Worm (Caenorhabditis elegans) whole organism, young adult: ENCODE data around the gene F38A1.9.

ENCODE experiments used
- C17E4.6 ChIP-seq: fragments of 200-800 bp; sonication (Bioruptor generic); IDR thresholded peaks from 2 replicates; pipeline ENCODE4 v1.3.6; 2022; ENCODE audit warnings: missing genetic modification reagents, missing genetic modification characterization, missing compliant biosample characterization
- F33H1.4 ChIP-seq: fragments of 200-800 bp; sonication (Bioruptor generic); IDR thresholded peaks from 2 replicates; pipeline ENCODE4 v1.3.6; 2022; ENCODE audit warnings: missing genetic modification reagents, missing genetic modification characterization, missing compliant biosample characterization
- T26A5.8 ChIP-seq: sonication (generic microtip); optimal IDR thresholded peaks from 2 replicates; lab custom pipeline; 2016; ENCODE audit warnings: missing genetic modification characterization, missing compliant biosample characterization
- ama-1 ChIP-seq, 3 experiments: fragments of 150-350 bp in 1 of 3; sonication (generic microtip) in 2 of 3; optimal IDR thresholded peaks; 2 replicates each; lab custom pipeline; 2014 to 2018; ENCODE audit warnings: missing biosample characterization in 2 of 3, missing genetic modification characterization in 2 of 3, missing genetic modification reagents in 2 of 3
- ceh-100 ChIP-seq: fragments of 200-800 bp; sonication (Bioruptor generic); IDR thresholded peaks from 2 replicates; pipeline ENCODE4 v1.3.6; 2022; ENCODE audit warnings: missing genetic modification reagents, missing genetic modification characterization, missing compliant biosample characterization
- egrh-3 ChIP-seq: fragments of 200-800 bp; sonication (Bioruptor generic); IDR thresholded peaks from 2 replicates; pipeline ENCODE4 v1.3.6; 2022; ENCODE audit warnings: missing genetic modification reagents, missing genetic modification characterization, missing compliant biosample characterization
- ets-4 ChIP-seq: fragments of 200-800 bp; sonication (Bioruptor generic); optimal IDR thresholded peaks from 2 replicates; lab custom pipeline; 2018; ENCODE audit warnings: mild to moderate bottlenecking, missing genetic modification characterization, missing compliant biosample characterization
- lsl-1 ChIP-seq: fragments of 200-800 bp; sonication (Bioruptor generic); optimal IDR thresholded peaks from 2 replicates; lab custom pipeline; 2018; ENCODE audit warnings: mild to moderate bottlenecking, missing genetic modification characterization, moderate library complexity, missing compliant biosample characterization
- nhr-90 ChIP-seq: sonication (generic microtip); optimal IDR thresholded peaks from 2 replicates; lab custom pipeline; 2016; ENCODE audit warnings: missing genotype, mild to moderate bottlenecking, missing genetic modification characterization, missing compliant biosample characterization
- unc-62 ChIP-seq: fragments of 150-350 bp; optimal IDR thresholded peaks from 2 replicates; lab custom pipeline; 2014; ENCODE audit warnings: missing biosample characterization, missing genetic modification reagents, missing genetic modification characterization

ce11 chrIV:1239686-1240085 lies 5.5 kb downstream of the F38A1.9 start, which contains the start of gene F38A1.8:
- no peak for TF ChIP-seq ceh-100 (GFP tag; lab: Robert Waterston, UW)
- no peak for TF ChIP-seq C17E4.6 (GFP tag; lab: Robert Waterston, UW)
- no peak for TF ChIP-seq ets-4
- no peak for TF ChIP-seq F33H1.4 (GFP tag; lab: Robert Waterston, UW)
- no peak for TF ChIP-seq ama-1 (optimal IDR thresholded peaks at IDR 0.05; lab: Kevin White, UChicago)
- no peak for TF ChIP-seq ama-1 (GFP tag; optimal IDR thresholded peaks at IDR 0.05; lab: Kevin White, UChicago)
- no peak for TF ChIP-seq nhr-90 (tag; lab: Kevin White, UChicago)
- TF ChIP-seq egrh-3 (GFP tag; lab: Robert Waterston, UW): no peak
- no peak for TF ChIP-seq unc-62 (GFP tag; lab: Kevin White, UChicago)
- no peak for TF ChIP-seq lsl-1 (GFP tag; lab: Kevin White, UChicago)
- TF ChIP-seq T26A5.8 (tag; lab: Kevin White, UChicago): no peak
